Worm (Caenorhabditis elegans) whole organism, L1 larva: ENCODE data around the gene K07F5.8.

ENCODE experiments used
- C16A3.4 ChIP-seq: fragments of 150-350 bp; optimal IDR thresholded peaks from 2 replicates; lab custom pipeline; 2014; ENCODE audit warnings: missing biosample characterization, missing genetic modification characterization
- C34B4.2 ChIP-seq: sonication (generic microtip); optimal IDR thresholded peaks from 2 replicates; lab custom pipeline; 2017; ENCODE audit warnings: mild to moderate bottlenecking, missing genetic modification characterization, missing compliant biosample characterization
- F16B12.6 ChIP-seq: fragments of 150-350 bp; optimal IDR thresholded peaks from 2 replicates; lab custom pipeline; 2014; ENCODE audit warnings: missing biosample characterization, missing genetic modification characterization
- aha-1 ChIP-seq: fragments of 150-350 bp; optimal IDR thresholded peaks from 2 replicates; lab custom pipeline; 2014; ENCODE audit warnings: missing biosample characterization, missing genetic modification characterization
- aly-2 ChIP-seq: fragments of 150-350 bp; optimal IDR thresholded peaks from 2 replicates; lab custom pipeline; 2014; ENCODE audit warnings: missing biosample characterization, missing genetic modification characterization
- ceh-63 ChIP-seq: fragments of 200-800 bp; sonication (Bioruptor generic); optimal IDR thresholded peaks from 2 replicates; lab custom pipeline; 2018; ENCODE audit warnings: mild to moderate bottlenecking, missing genetic modification characterization, missing compliant biosample characterization
- ceh-8 ChIP-seq: fragments of 200-800 bp; sonication (Bioruptor generic); optimal IDR thresholded peaks from 2 replicates; lab custom pipeline; 2018; ENCODE audit warnings: mild to moderate bottlenecking, missing genetic modification characterization, moderate library complexity, missing compliant biosample characterization
- ceh-82 ChIP-seq, 3 experiments: fragments of 150-350 bp in 1 of 3; sonication (generic microtip) in 2 of 3; optimal IDR thresholded peaks; 2 replicates each; lab custom pipeline; 2014 to 2017; ENCODE audit warnings: missing biosample characterization in 3 of 3, missing genetic modification characterization in 3 of 3
- ceh-90 ChIP-seq: sonication (generic microtip); optimal IDR thresholded peaks from 2 replicates; lab custom pipeline; 2016; ENCODE audit warnings: missing genetic modification characterization, missing compliant biosample characterization
- ces-1 ChIP-seq: fragments of 150-350 bp; optimal IDR thresholded peaks from 2 replicates; lab custom pipeline; 2014; ENCODE audit warnings: missing biosample characterization, missing genetic modification reagents, missing genetic modification characterization
- efl-3 ChIP-seq: fragments of 200-800 bp; sonication (Bioruptor generic); optimal IDR thresholded peaks from 2 replicates; lab custom pipeline; 2018; ENCODE audit warnings: mild to moderate bottlenecking, missing genetic modification characterization, missing compliant biosample characterization
- egl-13 ChIP-seq: sonication (generic microtip); optimal IDR thresholded peaks from 2 replicates; lab custom pipeline; 2016; ENCODE audit warnings: missing genotype, missing genetic modification reagents, missing genetic modification characterization, missing compliant biosample characterization
- elt-2 ChIP-seq: sonication (generic microtip); optimal IDR thresholded peaks from 2 replicates; lab custom pipeline; 2016; ENCODE audit warnings: missing genetic modification characterization, mild to moderate bottlenecking, inconsistent platforms, missing compliant biosample characterization, missing genetic modification reagents
- elt-3 ChIP-seq, 6 experiments: fragments of 150-350 bp in 1 of 6; sonication (generic microtip); optimal IDR thresholded peaks; 2 replicates each; lab custom pipeline; 2017 to 2018; ENCODE audit warnings: missing biosample characterization in 6 of 6, missing genetic modification characterization in 6 of 6, inconsistent platforms in 1 of 6
- ets-5 ChIP-seq: fragments of 200-800 bp; sonication (Bioruptor generic); IDR thresholded peaks from 2 replicates; pipeline ENCODE4 v1.3.6; 2022; ENCODE audit warnings: missing genetic modification characterization, missing compliant biosample characterization
- fkh-4 ChIP-seq: sonication (generic microtip); optimal IDR thresholded peaks from 2 replicates; lab custom pipeline; 2016; ENCODE audit warnings: missing compliant biosample characterization, missing genetic modification characterization, borderline replicate concordance
- fos-1 ChIP-seq: fragments of 150-350 bp; optimal IDR thresholded peaks from 2 replicates; lab custom pipeline; 2014; ENCODE audit warnings: missing biosample characterization, missing genetic modification characterization
- grh-1 ChIP-seq: fragments of 200-800 bp; sonication (Bioruptor generic); IDR thresholded peaks from 2 replicates; pipeline ENCODE4 v1.3.6; 2022; ENCODE audit warnings: missing genetic modification reagents, missing genetic modification characterization, missing compliant biosample characterization
- hlh-17 ChIP-seq: fragments of 200-800 bp; sonication (Bioruptor generic); optimal IDR thresholded peaks from 2 replicates; lab custom pipeline; 2018; ENCODE audit warnings: missing genetic modification characterization, mild to moderate bottlenecking, missing compliant biosample characterization, moderate library complexity, borderline replicate concordance
- hlh-4 ChIP-seq: sonication (generic microtip); optimal IDR thresholded peaks from 2 replicates; lab custom pipeline; 2016; ENCODE audit warnings: mild to moderate bottlenecking, missing genetic modification characterization, missing compliant biosample characterization
- hpl-2 ChIP-seq: fragments of 150-350 bp; optimal IDR thresholded peaks from 2 replicates; lab custom pipeline; 2014; ENCODE audit warnings: missing biosample characterization, missing genetic modification reagents, missing genetic modification characterization
- isw-1 ChIP-seq: fragments of 200-800 bp; sonication (Bioruptor generic); IDR thresholded peaks from 2 replicates; pipeline ENCODE4 v1.3.6; 2022; ENCODE audit warnings: missing genetic modification characterization, missing compliant biosample characterization
- lin-13 ChIP-seq: fragments of 150-350 bp; optimal IDR thresholded peaks from 2 replicates; lab custom pipeline; 2014; ENCODE audit warnings: missing biosample characterization, missing genetic modification reagents, missing genetic modification characterization
- lin-15B ChIP-seq: fragments of 150-350 bp; sonication (generic microtip); optimal IDR thresholded peaks from 3 replicates; lab custom pipeline; 2014; ENCODE audit warnings: missing biosample characterization, missing genetic modification characterization
- mef-2 ChIP-seq: fragments of 150-350 bp; optimal IDR thresholded peaks from 2 replicates; lab custom pipeline; 2014; ENCODE audit warnings: missing biosample characterization, missing genetic modification characterization
- nhr-12 ChIP-seq: sonication (generic microtip); optimal IDR thresholded peaks from 2 replicates; lab custom pipeline; 2017; ENCODE audit warnings: missing biosample characterization, missing genetic modification characterization
- nhr-19 ChIP-seq: fragments of 200-800 bp; sonication (Bioruptor generic); conservative IDR thresholded peaks from 2 replicates; pipeline ENCODE4 v1.3.6; 2022; ENCODE audit warnings: missing genetic modification characterization, missing compliant biosample characterization
- nhr-237 ChIP-seq: fragments of 150-350 bp; optimal IDR thresholded peaks from 2 replicates; lab custom pipeline; 2014; ENCODE audit warnings: missing biosample characterization, missing genetic modification characterization
- nhr-28 ChIP-seq: fragments of 150-350 bp; optimal IDR thresholded peaks from 2 replicates; lab custom pipeline; 2014; ENCODE audit warnings: missing biosample characterization, missing genetic modification characterization
- nhr-47 ChIP-seq: sonication (generic microtip); optimal IDR thresholded peaks from 2 replicates; lab custom pipeline; 2016; ENCODE audit warnings: mild to moderate bottlenecking, missing genetic modification characterization, moderate library complexity, missing compliant biosample characterization
- nhr-71 ChIP-seq: sonication (generic microtip); optimal IDR thresholded peaks from 2 replicates; lab custom pipeline; 2016; ENCODE audit warnings: mild to moderate bottlenecking, missing genetic modification characterization, moderate library complexity, missing compliant biosample characterization
- nhr-77 ChIP-seq: fragments of 150-350 bp; optimal IDR thresholded peaks from 2 replicates; lab custom pipeline; 2014; ENCODE audit warnings: missing biosample characterization, missing genetic modification characterization
- nhr-84 ChIP-seq: sonication (generic microtip); optimal IDR thresholded peaks from 2 replicates; lab custom pipeline; 2017; ENCODE audit warnings: missing biosample characterization, missing genetic modification characterization
- skn-1 ChIP-seq: fragments of 150-350 bp; optimal IDR thresholded peaks from 2 replicates; lab custom pipeline; 2014; ENCODE audit warnings: missing biosample characterization, missing genetic modification characterization
- snu-23 ChIP-seq: sonication (generic microtip); optimal IDR thresholded peaks from 2 replicates; lab custom pipeline; 2016; ENCODE audit warnings: missing genetic modification characterization, missing compliant biosample characterization
- sox-4 ChIP-seq: sonication (generic microtip); optimal IDR thresholded peaks from 2 replicates; lab custom pipeline; 2016; ENCODE audit warnings: missing genetic modification characterization, missing compliant biosample characterization
- sup-37 ChIP-seq: fragments of 200-800 bp; sonication (Bioruptor generic); optimal IDR thresholded peaks from 2 replicates; lab custom pipeline; 2018; ENCODE audit warnings: mild to moderate bottlenecking, missing genetic modification characterization, missing compliant biosample characterization
- swsn-7 ChIP-seq: sonication (generic microtip); optimal IDR thresholded peaks from 2 replicates; lab custom pipeline; 2016; ENCODE audit warnings: missing genetic modification characterization, missing compliant biosample characterization
- unc-130 ChIP-seq: fragments of 150-350 bp; optimal IDR thresholded peaks from 2 replicates; lab custom pipeline; 2017; ENCODE audit warnings: missing biosample characterization, missing genetic modification characterization, inconsistent platforms
- unc-30 ChIP-seq: sonication (generic microtip); optimal IDR thresholded peaks from 2 replicates; lab custom pipeline; 2017; ENCODE audit warnings: missing biosample characterization, missing genetic modification characterization
- unc-86 ChIP-seq: sonication (generic microtip); optimal IDR thresholded peaks from 2 replicates; lab custom pipeline; 2016; ENCODE audit warnings: missing genetic modification characterization, missing compliant biosample characterization
- unc-98 ChIP-seq: fragments of 200-800 bp; sonication (Bioruptor generic); IDR thresholded peaks from 2 replicates; pipeline ENCODE4 v1.3.6; 2022; ENCODE audit warnings: missing genetic modification characterization, missing compliant biosample characterization
- vab-15 ChIP-seq: sonication (generic microtip); optimal IDR thresholded peaks from 2 replicates; lab custom pipeline; 2017; ENCODE audit warnings: missing genotype, mild to moderate bottlenecking, missing genetic modification characterization, missing compliant biosample characterization
- xbp-1 ChIP-seq: sonication (generic microtip); optimal IDR thresholded peaks from 2 replicates; lab custom pipeline; 2016; ENCODE audit warnings: missing genetic modification characterization, missing compliant biosample characterization
- ztf-4 ChIP-seq: fragments of 150-350 bp; optimal IDR thresholded peaks from 2 replicates; lab custom pipeline; 2014; ENCODE audit warnings: missing biosample characterization, missing genetic modification characterization

The K07F5.8 gene

ce11 chrIV:9825196-9825744 is 24.3 kb downstream of the K07F5.8 start, which contains the start of gene mtr-4 (continued):
- TF ChIP-seq nhr-77 (tag; lab: Kevin White, UChicago), result no peak
- TF ChIP-seq vab-15, result no peak
- no peak for TF ChIP-seq ceh-8 (GFP tag; lab: Kevin White, UChicago)
- TF ChIP-seq isw-1 (GFP tag; lab: Robert Waterston, UW), result no peak; the same call in 1 of the 2 replicates
- TF ChIP-seq C34B4.2 (tag; lab: Kevin White, UChicago), result no peak
- TF ChIP-seq sup-37, result no peak
- no peak for TF ChIP-seq grh-1
- TF ChIP-seq swsn-7 (tag; lab: Kevin White, UChicago), result peak; percentile 25
- TF ChIP-seq nhr-12 (tag; lab: Kevin White, UChicago), result no peak
- TF ChIP-seq C16A3.4 (tag; lab: Kevin White, UChicago), result no peak
- no peak for TF ChIP-seq nhr-84
- no peak for TF ChIP-seq unc-86 (tag; lab: Kevin White, UChicago)
- no peak for TF ChIP-seq snu-23 (GFP tag; lab: Kevin White, UChicago)
- no peak for TF ChIP-seq ets-5 (GFP tag; lab: Robert Waterston, UW)
- TF ChIP-seq ceh-90 (tag; lab: Kevin White, UChicago), result no peak
- no peak for TF ChIP-seq fkh-4 (tag; lab: Kevin White, UChicago)
- no peak for TF ChIP-seq ceh-63 (GFP tag; lab: Kevin White, UChicago)
- peak; percentile 6 for TF ChIP-seq unc-130
- no peak for TF ChIP-seq elt-3 (tag; optimal IDR thresholded peaks at IDR 0.05; lab: Kevin White, UChicago)
- TF ChIP-seq mef-2 (tag; lab: Kevin White, UChicago), result no peak
- TF ChIP-seq efl-3 (GFP tag; lab: Kevin White, UChicago), result no peak
- peak; percentile 21 for TF ChIP-seq lin-15B (tag; lab: Kevin White, UChicago)
- TF ChIP-seq nhr-28 (tag; lab: Kevin White, UChicago), result no peak
- peak; percentile 9 for TF ChIP-seq xbp-1
- TF ChIP-seq F16B12.6, result no peak
- no peak for TF ChIP-seq aly-2 (tag; lab: Kevin White, UChicago)
- TF ChIP-seq ztf-4 (tag; lab: Kevin White, UChicago), result no peak
- TF ChIP-seq ceh-82 (tag; optimal IDR thresholded peaks at IDR 0.05; lab: Kevin White, UChicago), result no peak
- TF ChIP-seq nhr-47 (tag; lab: Kevin White, UChicago), result no peak
- no peak for TF ChIP-seq ces-1 (GFP tag; lab: Kevin White, UChicago)
- TF ChIP-seq sox-4 (tag; lab: Kevin White, UChicago), result no peak
- peak; percentile 57 for TF ChIP-seq elt-2 (tag; lab: Kevin White, UChicago)
- TF ChIP-seq hlh-4 (tag; lab: Kevin White, UChicago), result no peak
- TF ChIP-seq fos-1 (tag; lab: Kevin White, UChicago), result no peak
- TF ChIP-seq nhr-19, result no peak
- TF ChIP-seq hpl-2 (GFP tag; lab: Kevin White, UChicago), result no peak
- no peak for TF ChIP-seq unc-98
- TF ChIP-seq hlh-17 (GFP tag; lab: Kevin White, UChicago), result no peak
- no peak for TF ChIP-seq skn-1 (tag; lab: Kevin White, UChicago)
- no peak for TF ChIP-seq nhr-237 (tag; lab: Kevin White, UChicago)
- TF ChIP-seq lin-13 (GFP tag; lab: Kevin White, UChicago), result no peak
- TF ChIP-seq aha-1, result no peak
- TF ChIP-seq unc-30, result no peak
- peak; percentile 55 for TF ChIP-seq nhr-71
- no peak for TF ChIP-seq egl-13 (tag; lab: Kevin White, UChicago)
- TF ChIP-seq, all 84 proteins: peak for 12
